Worm (Caenorhabditis elegans) whole organism, L4 larva: ENCODE results near the gene T07F12.4.

Experiments
- attf-4 ChIP-seq: sonication (generic microtip); optimal IDR thresholded peaks from 3 replicates; lab custom pipeline; 2017; ENCODE audit warnings: missing biosample characterization, missing genetic modification characterization
- ces-1 ChIP-seq: fragments of 150-350 bp; sonication (generic microtip); optimal IDR thresholded peaks from 4 replicates; lab custom pipeline; 2014; ENCODE audit warnings: missing biosample characterization, missing genetic modification reagents, missing genetic modification characterization
- ctbp-1 ChIP-seq: fragments of 200-800 bp; sonication (Bioruptor generic); IDR thresholded peaks from 2 replicates; pipeline ENCODE4 v1.3.6; 2022; ENCODE audit warnings: missing genetic modification reagents, missing genetic modification characterization, missing compliant biosample characterization
- daf-19 ChIP-seq: fragments of 200-800 bp; sonication (Bioruptor generic); conservative IDR thresholded peaks from 2 replicates; pipeline ENCODE4 v1.3.6; 2022; ENCODE audit warnings: missing genetic modification characterization, missing compliant biosample characterization
- dmd-8 ChIP-seq: fragments of 200-800 bp; sonication (Bioruptor generic); IDR thresholded peaks from 2 replicates; pipeline ENCODE4 v1.3.6; 2022; ENCODE audit warnings: missing genetic modification characterization, missing compliant biosample characterization
- lsy-2 ChIP-seq, 2 experiments: fragments of 150-350 bp in 1 of 2; sonication (generic microtip) in 1 of 2; optimal IDR thresholded peaks; 2 replicates each; lab custom pipeline; 2014 to 2017; ENCODE audit warnings: missing biosample characterization in 2 of 2, missing genetic modification characterization in 2 of 2
- madf-5 ChIP-seq, 2 experiments: fragments of 200-800 bp; sonication (Bioruptor generic); IDR thresholded peaks; 2 replicates each; pipeline ENCODE4 v1.3.6; 2022; ENCODE audit warnings: missing compliant biosample characterization in 2 of 2, missing genetic modification characterization in 2 of 2
- pha-4 ChIP-seq, 2 experiments: fragments of 150-350 bp in 1 of 2; fragments of 200-800 bp in 1 of 2; sonication (Bioruptor generic) in 1 of 2; IDR thresholded peaks in 1 of 2; optimal IDR thresholded peaks in 1 of 2; 2 replicates each; pipeline versions ENCODE4 v1.3.6 to Lab custom; 2014 to 2022; ENCODE audit warnings: missing genetic modification characterization in 2 of 2, missing genetic modification reagents in 2 of 2, missing biosample characterization in 1 of 2, missing compliant biosample characterization in 1 of 2
- sdz-12 ChIP-seq: fragments of 200-800 bp; sonication (Bioruptor generic); optimal IDR thresholded peaks from 2 replicates; lab custom pipeline; 2018; ENCODE audit warnings: mild to moderate bottlenecking, missing genetic modification characterization, missing compliant biosample characterization
- zfp-3 ChIP-seq: fragments of 200-800 bp; sonication (Bioruptor generic); conservative IDR thresholded peaks from 2 replicates; pipeline ENCODE4 v1.3.6; 2022; ENCODE audit warnings: missing genetic modification reagents, missing genetic modification characterization, missing compliant biosample characterization

The T07F12.4 gene

ce11 chrX:4853060-4853459, 47.6 kb downstream of the T07F12.4 start, which contains the start of gene F39C12.1 (continued):
- TF ChIP-seq dmd-8 (GFP tag; lab: Robert Waterston, UW) (no peak), lsy-2 (tag; optimal IDR thresholded peaks at IDR 0.05; lab: Kevin White, UChicago) (no peak), pha-4 (GFP tag; IDR thresholded peaks at IDR 0.05; lab: Robert Waterston, UW) (no peak), pha-4 (tag; optimal IDR thresholded peaks at IDR 0.05; lab: Kevin White, UChicago) (no peak), ces-1 (GFP tag; lab: Kevin White, UChicago) (no peak), sdz-12 (GFP tag; lab: Kevin White, UChicago) (no peak), ctbp-1 (GFP tag; lab: Robert Waterston, UW) (no peak), madf-5 (GFP tag; IDR thresholded peaks at IDR 0.05; lab: Robert Waterston, UW) (no peak), daf-19 (GFP tag; lab: Robert Waterston, UW) (no peak), zfp-3 (GFP tag; lab: Robert Waterston, UW) (no peak), attf-4 (tag; lab: Kevin White, UChicago) (no peak)
- TF ChIP-seq, all 104 proteins: peak for 12
